Worm (Caenorhabditis elegans): ENCODE measurements around the gene tag-293.

DNA sequence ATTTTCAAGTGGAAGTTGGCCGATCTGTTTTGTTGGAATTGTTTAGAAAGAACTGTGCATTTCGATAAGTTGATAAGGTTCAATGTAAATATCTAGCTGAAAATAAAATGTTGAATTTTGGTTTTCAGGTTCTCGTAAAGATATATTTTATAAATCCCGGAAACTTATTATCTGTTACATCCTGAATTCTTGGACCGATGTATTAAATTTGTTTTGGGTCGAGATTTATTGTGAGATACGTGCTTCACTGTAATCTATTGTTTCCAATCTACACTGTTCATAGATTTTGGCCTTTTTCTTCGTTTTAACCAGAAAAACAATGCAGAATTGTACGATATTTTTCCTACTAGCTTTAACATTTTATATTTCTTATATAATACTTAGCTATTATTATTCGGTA lies 1.8 kb upstream of the tag-293 start, which contains the start of gene C03G6.6:
- TF ChIP-seq pat-9 (tag; optimal IDR thresholded peaks at IDR 0.05) (no peak), tbx-2 (tag; optimal IDR thresholded peaks at IDR 0.05) (no peak), nhr-11 (tag; optimal IDR thresholded peaks at IDR 0.05) (no peak), F13H6.1 (tag; optimal IDR thresholded peaks at IDR 0.05) (no peak)
